Fruit fly (Drosophila melanogaster) whole organism, wandering third instar larva: ENCODE measurements around the gene CG18766.

Source experiments
- CG9705 ChIP-seq: fragments of 200-800 bp; sonication (Bioruptor generic); optimal IDR thresholded peaks from 2 replicates; lab custom pipeline; 2018; ENCODE audit warnings: missing biosample characterization, mild to moderate bottlenecking, missing genetic modification characterization
- GATAd ChIP-seq: sonication (Bioruptor generic); optimal IDR thresholded peaks from 2 replicates; lab custom pipeline; 2016; ENCODE audit warnings: missing biosample characterization, missing genetic modification characterization
- Hnf4 ChIP-seq: fragments of 200-800 bp; sonication (Bioruptor generic); optimal IDR thresholded peaks from 2 replicates; lab custom pipeline; 2016; ENCODE audit warnings: missing biosample characterization, mild to moderate bottlenecking, missing genetic modification characterization
- Rel ChIP-seq, 2 experiments: fragments of 200-800 bp; sonication (Bioruptor generic) in 1 of 2; optimal IDR thresholded peaks; 2 replicates in 1 of 2; 3 replicates in 1 of 2; lab custom pipeline; 2016 to 2019; ENCODE audit warnings: mild to moderate bottlenecking in 2 of 2, missing biosample characterization in 2 of 2, missing genetic modification characterization in 2 of 2, moderate library complexity in 1 of 2
- Sp1 ChIP-seq: fragments of 200-800 bp; sonication (Bioruptor generic); optimal IDR thresholded peaks from 3 replicates; lab custom pipeline; 2019; ENCODE audit warnings: missing biosample characterization, mild to moderate bottlenecking, missing genetic modification characterization, moderate library complexity
- Vsx2 ChIP-seq: fragments of 200-300, 225-300 bp; sonication (Bioruptor generic); optimal IDR thresholded peaks from 2 replicates; lab custom pipeline; 2018; ENCODE audit warnings: missing biosample characterization, missing genetic modification characterization; ENCODE audit not compliant: partially characterized antibody
- fru ChIP-seq: fragments of 200-800 bp; sonication (Bioruptor generic); optimal IDR thresholded peaks from 3 replicates; lab custom pipeline; 2016; ENCODE audit warnings: missing biosample characterization, mild to moderate bottlenecking, missing genetic modification characterization
- lola ChIP-seq: fragments of >200 bp; optimal IDR thresholded peaks from 2 replicates; lab custom pipeline; 2017; ENCODE audit warnings: missing biosample characterization, missing genetic modification characterization
- psq ChIP-seq: fragments of 200-800 bp; sonication (Bioruptor generic); optimal IDR thresholded peaks from 3 replicates; lab custom pipeline; 2017; ENCODE audit warnings: missing biosample characterization, mild to moderate bottlenecking, missing genetic modification characterization, moderate library complexity
- sage ChIP-seq: fragments of 200-800 bp; sonication (Bioruptor generic); optimal IDR thresholded peaks from 2 replicates; lab custom pipeline; 2016; ENCODE audit warnings: missing biosample characterization, mild to moderate bottlenecking, missing genetic modification characterization
- tai ChIP-seq: sonication (Bioruptor generic); optimal IDR thresholded peaks from 2 replicates; lab custom pipeline; 2016; ENCODE audit warnings: missing biosample characterization, missing genetic modification characterization

Gene CG18766

DNA sequence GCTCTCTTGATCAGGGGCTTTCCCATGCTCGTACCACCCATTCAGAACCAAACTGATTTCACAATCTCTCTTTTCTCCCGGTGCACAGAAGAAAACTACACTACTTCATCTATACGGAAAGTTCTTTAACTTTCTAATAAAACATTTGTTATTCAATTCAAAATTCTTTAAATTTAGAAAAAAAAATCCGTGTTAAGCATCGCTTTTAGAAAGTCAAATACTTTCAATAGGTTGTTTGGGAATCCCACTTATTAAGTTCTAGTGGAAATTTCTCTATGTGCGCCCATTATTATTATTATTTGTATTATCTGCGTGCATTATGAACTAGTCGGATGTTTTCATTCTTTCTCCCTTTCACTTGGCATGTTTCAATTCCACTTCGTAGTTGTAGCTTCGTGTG, 52.0 kb downstream of the CG18766 start:
- TF ChIP-seq fru (GFP tag; lab: Kevin White, UChicago) (no peak), Rel (GFP tag; optimal IDR thresholded peaks at IDR 0.05; lab: Kevin White, UChicago) (no peak), Rel (tag; optimal IDR thresholded peaks at IDR 0.05; lab: Kevin White, UChicago) (no peak), tai (GFP tag; lab: Kevin White, UChicago) (no peak), Sp1 (GFP tag; lab: Kevin White, UChicago) (no peak), CG9705 (no peak), lola (GFP tag; lab: Kevin White, UChicago) (no peak), psq (GFP tag; lab: Kevin White, UChicago) (no peak), GATAd (GFP tag; lab: Kevin White, UChicago) (no peak), sage (no peak), Hnf4 (no peak), Vsx2 (GFP tag; lab: Kevin White, UChicago) (no peak)
- TF ChIP-seq, all 38 proteins: peak for 0
